Fruit fly (Drosophila melanogaster): ENCODE data around the gene Atg18a.
A peak's percentile ranks its signal among the peaks of the same experiment; 100 is the strongest.

The Atg18a gene

DNA sequence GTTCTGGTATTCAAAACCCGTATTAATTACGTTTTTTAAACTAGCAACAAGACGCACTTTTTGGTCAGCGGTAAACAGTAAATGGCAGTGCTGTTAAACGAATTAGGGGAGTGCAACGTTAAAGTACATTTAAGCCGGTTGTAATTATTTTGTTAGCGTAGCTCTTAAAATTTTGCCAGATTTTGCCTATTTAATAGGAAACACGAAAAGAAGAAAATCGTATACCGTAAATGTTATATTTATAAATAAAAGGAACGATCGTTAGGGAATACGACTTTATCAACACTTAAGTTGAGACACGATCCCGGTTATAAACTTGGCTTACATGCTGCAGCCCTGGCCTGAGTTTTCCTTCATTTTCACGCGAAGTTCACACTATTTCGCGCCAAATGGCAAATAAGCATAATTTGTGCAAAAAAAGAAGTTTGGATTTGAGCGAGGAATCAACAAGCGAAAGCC lies 49.2 kb upstream of the Atg18a start, which contains the start of the genes Setx and mus301 (continued):
- TF ChIP-seq Atf6 (GFP tag; IDR thresholded peaks at IDR 0.05) (peak; percentile 68), CG4282 (GFP tag; optimal IDR thresholded peaks at IDR 0.05) (peak; percentile 83), az2 (GFP tag; optimal IDR thresholded peaks at IDR 0.05) (peak; percentile 77), vvl (GFP tag; IDR thresholded peaks at IDR 0.05) (peak; percentile 81), CG17385 (GFP tag; optimal IDR thresholded peaks at IDR 0.05) (peak; percentile 66), kah (GFP tag; optimal IDR thresholded peaks at IDR 0.05) (peak; percentile 4), GATAe (GFP tag; conservative IDR thresholded peaks at IDR 0.05) (no peak), Dfd (GFP tag; optimal IDR thresholded peaks at IDR 0.05) (no peak), danr (GFP tag; IDR thresholded peaks at IDR 0.05) (peak; percentile 54; the same call in 1 of the 2 replicates), CG14710 (tag; optimal IDR thresholded peaks at IDR 0.05) (peak; percentile 91), gcm2 (GFP tag; optimal IDR thresholded peaks at IDR 0.05) (peak; percentile 44), CG1832 (GFP tag; optimal IDR thresholded peaks at IDR 0.05) (no peak), CG30431 (GFP tag; optimal IDR thresholded peaks at IDR 0.05) (peak; percentile 29), fd64A (GFP tag; optimal IDR thresholded peaks at IDR 0.05) (no peak), slou (GFP tag; optimal IDR thresholded peaks at IDR 0.05) (peak; percentile 78), dan (GFP tag; IDR thresholded peaks at IDR 0.05) (no peak; the same call in 1 of the 2 replicates), CG14860 (GFP tag; IDR thresholded peaks at IDR 0.05; ENCODE audit: partially characterized antibody) (no peak), fd96Cb (tag; optimal IDR thresholded peaks at IDR 0.05) (peak; percentile 66), CG3065 (GFP tag; optimal IDR thresholded peaks at IDR 0.05) (peak; percentile 39), abd-A (tag; optimal IDR thresholded peaks at IDR 0.05) (no peak), prd (optimal IDR thresholded peaks at IDR 0.05) (no peak), prd (GFP tag; IDR thresholded peaks at IDR 0.05) (peak; percentile 84), cato (GFP tag; optimal IDR thresholded peaks at IDR 0.05; ENCODE audit: borderline replicate concordance) (peak; percentile 75), grau (tag; optimal IDR thresholded peaks at IDR 0.05) (peak; percentile 75), zfh2 (GFP tag; optimal IDR thresholded peaks at IDR 0.05) (peak; percentile 94), CG17359 (tag; optimal IDR thresholded peaks at IDR 0.05) (no peak), Asciz (GFP tag; optimal IDR thresholded peaks at IDR 0.05) (peak; percentile 40), CG10274 (GFP tag; optimal IDR thresholded peaks at IDR 0.05) (peak; percentile 9), Antp (GFP tag; optimal IDR thresholded peaks at IDR 0.05) (peak; percentile 77), CG17829 (tag; optimal IDR thresholded peaks at IDR 0.05) (no peak), Mes4 (GFP tag; optimal IDR thresholded peaks at IDR 0.05) (peak; percentile 26), CG12104 (GFP tag; optimal IDR thresholded peaks at IDR 0.05) (peak; percentile 66), rib (GFP tag; IDR thresholded peaks at IDR 0.05) (peak; percentile 73), HLH54F (GFP tag; optimal IDR thresholded peaks at IDR 0.05) (peak; percentile 88), CG17186 (GFP tag; optimal IDR thresholded peaks at IDR 0.05) (peak; percentile 77), wdn (GFP tag; IDR thresholded peaks at IDR 0.05) (peak; percentile 66; the same call in 1 of the 2 replicates), CG13424 (tag; optimal IDR thresholded peaks at IDR 0.05) (peak; percentile 79), Pdp1 (GFP tag; optimal IDR thresholded peaks at IDR 0.05) (peak; percentile 82 to 88), chn (GFP tag; optimal IDR thresholded peaks at IDR 0.05) (peak; percentile 90), Nf-YB (GFP tag; optimal IDR thresholded peaks at IDR 0.05) (peak; percentile 30), Side (GFP tag; optimal IDR thresholded peaks at IDR 0.05) (peak; percentile 62), CG15011 (GFP tag; optimal IDR thresholded peaks at IDR 0.05) (no peak), lilli (GFP tag; optimal IDR thresholded peaks at IDR 0.05) (peak; percentile 92), esg (GFP tag; conservative IDR thresholded peaks at IDR 0.05) (peak; percentile 59), CG4730 (GFP tag; IDR thresholded peaks at IDR 0.05) (peak; percentile 36; the same call in 1 of the 2 replicates), chif (GFP tag; optimal IDR thresholded peaks at IDR 0.05) (peak; percentile 61 to 86), Hr51 (GFP tag; optimal IDR thresholded peaks at IDR 0.05) (peak in 1 of 2 experiments; percentile 87), Sry-δ (GFP tag; optimal IDR thresholded peaks at IDR 0.05) (peak; percentile 61), NC2α (GFP tag; optimal IDR thresholded peaks at IDR 0.05) (peak; percentile 30), Nf-YC (tag; optimal IDR thresholded peaks at IDR 0.05) (no peak), gt (GFP tag; IDR thresholded peaks at IDR 0.05) (no peak)

All from whole organism, embryonic.